Worm (Caenorhabditis elegans) whole organism, late embryonic: ENCODE measurements around the gene srw-135.

Source experiments
- K02D7.2 ChIP-seq: sonication (generic microtip); optimal IDR thresholded peaks from 2 replicates; lab custom pipeline; 2017; ENCODE audit warnings: mild to moderate bottlenecking, missing genetic modification characterization, missing compliant biosample characterization
- K09A11.1 ChIP-seq: sonication (generic microtip); optimal IDR thresholded peaks from 2 replicates; lab custom pipeline; 2017; ENCODE audit warnings: antibody characterized with exemption, mild to moderate bottlenecking, missing genetic modification characterization, missing compliant biosample characterization; ENCODE audit not compliant: insufficient read depth
- T23F11.4 ChIP-seq: fragments of 200-800 bp; sonication (Bioruptor generic); optimal IDR thresholded peaks from 2 replicates; lab custom pipeline; 2018; ENCODE audit warnings: mild to moderate bottlenecking, missing genetic modification characterization, missing compliant biosample characterization
- ahr-1 ChIP-seq: sonication (generic microtip); optimal IDR thresholded peaks from 2 replicates; lab custom pipeline; 2016; ENCODE audit warnings: missing genetic modification characterization, missing compliant biosample characterization
- ama-1 ChIP-seq: fragments of 150-350 bp; optimal IDR thresholded peaks from 2 replicates; lab custom pipeline; 2014
- ceh-18 ChIP-seq: sonication (generic microtip); optimal IDR thresholded peaks from 2 replicates; lab custom pipeline; 2016; ENCODE audit warnings: missing genetic modification characterization, missing compliant biosample characterization
- ceh-2 ChIP-seq: sonication (generic microtip); optimal IDR thresholded peaks from 2 replicates; lab custom pipeline; 2016; ENCODE audit warnings: missing genotype, missing genetic modification characterization, missing compliant biosample characterization
- ceh-22 ChIP-seq: sonication (generic microtip); optimal IDR thresholded peaks from 2 replicates; lab custom pipeline; 2017; ENCODE audit warnings: missing biosample characterization, missing genetic modification characterization
- ceh-30 ChIP-seq: fragments of 150-350 bp; optimal IDR thresholded peaks from 2 replicates; lab custom pipeline; 2014; ENCODE audit warnings: missing biosample characterization, missing genetic modification characterization
- ceh-31 ChIP-seq: sonication (generic microtip); optimal IDR thresholded peaks from 2 replicates; lab custom pipeline; 2016; ENCODE audit warnings: missing genetic modification characterization, missing compliant biosample characterization
- ceh-6 ChIP-seq: fragments of 200-800 bp; sonication (Bioruptor generic); optimal IDR thresholded peaks from 2 replicates; lab custom pipeline; 2018; ENCODE audit warnings: mild to moderate bottlenecking, missing genetic modification characterization, missing compliant biosample characterization
- ceh-9 ChIP-seq: sonication (generic microtip); optimal IDR thresholded peaks from 2 replicates; lab custom pipeline; 2016; ENCODE audit warnings: mild to moderate bottlenecking, missing genetic modification characterization, inconsistent platforms, missing compliant biosample characterization
- eyg-1 ChIP-seq: sonication (generic microtip); optimal IDR thresholded peaks from 2 replicates; lab custom pipeline; 2016; ENCODE audit warnings: missing genotype, missing genetic modification characterization, missing compliant biosample characterization
- fax-1 ChIP-seq: sonication (generic microtip); optimal IDR thresholded peaks from 2 replicates; lab custom pipeline; 2016; ENCODE audit warnings: missing genotype, missing genetic modification characterization, missing compliant biosample characterization
- fkh-10 ChIP-seq: fragments of 150-350 bp; optimal IDR thresholded peaks from 2 replicates; lab custom pipeline; 2014; ENCODE audit warnings: missing biosample characterization, missing genetic modification reagents, missing genetic modification characterization
- fkh-6 ChIP-seq: sonication (generic microtip); optimal IDR thresholded peaks from 2 replicates; lab custom pipeline; 2016; ENCODE audit warnings: missing genetic modification characterization, missing compliant biosample characterization
- gmeb-2 ChIP-seq: sonication (generic microtip); optimal IDR thresholded peaks from 2 replicates; lab custom pipeline; 2016; ENCODE audit warnings: missing genetic modification characterization, inconsistent platforms, missing compliant biosample characterization
- hlh-13 ChIP-seq: fragments of 200-800 bp; sonication (Bioruptor generic); optimal IDR thresholded peaks from 2 replicates; lab custom pipeline; 2018; ENCODE audit warnings: mild to moderate bottlenecking, missing genetic modification characterization, missing compliant biosample characterization
- hlh-30 ChIP-seq: sonication (generic microtip); optimal IDR thresholded peaks from 2 replicates; lab custom pipeline; 2017; ENCODE audit warnings: antibody characterized with exemption, missing genetic modification characterization, missing compliant biosample characterization; ENCODE audit not compliant: insufficient read depth
- hlh-6 ChIP-seq: sonication (generic microtip); optimal IDR thresholded peaks from 2 replicates; lab custom pipeline; 2016; ENCODE audit warnings: missing genotype, missing genetic modification characterization, missing compliant biosample characterization
- hlh-8 ChIP-seq: sonication (generic microtip); optimal IDR thresholded peaks from 2 replicates; lab custom pipeline; 2016; ENCODE audit warnings: missing genotype, missing genetic modification characterization, missing compliant biosample characterization
- lin-11 ChIP-seq: fragments of 200-800 bp; sonication (Bioruptor generic); optimal IDR thresholded peaks from 2 replicates; lab custom pipeline; 2018; ENCODE audit warnings: mild to moderate bottlenecking, missing genetic modification characterization, missing compliant biosample characterization
- nfya-1 ChIP-seq: sonication (generic microtip); optimal IDR thresholded peaks from 2 replicates; lab custom pipeline; 2017; ENCODE audit warnings: missing genetic modification characterization, mild to moderate bottlenecking, missing compliant biosample characterization, antibody characterized with exemption, moderate library complexity
- nhr-11 ChIP-seq: fragments of 150-350 bp; optimal IDR thresholded peaks from 2 replicates; lab custom pipeline; 2014; ENCODE audit warnings: missing biosample characterization, missing genetic modification characterization
- pat-9 ChIP-seq: fragments of 200-800 bp; sonication (Bioruptor generic); optimal IDR thresholded peaks from 2 replicates; lab custom pipeline; 2018; ENCODE audit warnings: mild to moderate bottlenecking, missing genetic modification characterization, moderate library complexity, missing compliant biosample characterization
- pax-1 ChIP-seq: fragments of 150-350 bp; optimal IDR thresholded peaks from 2 replicates; lab custom pipeline; 2014; ENCODE audit warnings: missing biosample characterization, missing genetic modification characterization
- pha-2 ChIP-seq: sonication (generic microtip); optimal IDR thresholded peaks from 2 replicates; lab custom pipeline; 2017; ENCODE audit warnings: mild to moderate bottlenecking, missing genetic modification characterization, missing compliant biosample characterization
- pqm-1 ChIP-seq: sonication (generic microtip); optimal IDR thresholded peaks from 2 replicates; lab custom pipeline; 2016; ENCODE audit warnings: missing genetic modification characterization, missing compliant biosample characterization
- ref-2 ChIP-seq: sonication (generic microtip); optimal IDR thresholded peaks from 2 replicates; lab custom pipeline; 2016; ENCODE audit warnings: missing genetic modification characterization, missing compliant biosample characterization
- rnt-1 ChIP-seq: sonication (generic microtip); optimal IDR thresholded peaks from 2 replicates; lab custom pipeline; 2016; ENCODE audit warnings: missing genetic modification characterization, missing compliant biosample characterization
- sdc-2 ChIP-seq: sonication (generic microtip); optimal IDR thresholded peaks from 2 replicates; lab custom pipeline; 2016; ENCODE audit warnings: missing genotype, missing genetic modification characterization, missing compliant biosample characterization
- sox-4 ChIP-seq: sonication (generic microtip); optimal IDR thresholded peaks from 2 replicates; lab custom pipeline; 2017; ENCODE audit warnings: mild to moderate bottlenecking, missing genetic modification characterization, inconsistent platforms, missing compliant biosample characterization
- unc-3 ChIP-seq, 2 experiments: fragments of 200-800 bp in 1 of 2; sonication (Bioruptor generic) in 1 of 2; sonication (generic microtip) in 1 of 2; conservative IDR thresholded peaks in 1 of 2; optimal IDR thresholded peaks in 1 of 2; 2 replicates each; pipeline versions ENCODE4 v1.3.6 to Lab custom; 2016 to 2022; ENCODE audit warnings: missing compliant biosample characterization in 2 of 2, missing genetic modification characterization in 2 of 2, missing genetic modification reagents in 1 of 2
- unc-42 ChIP-seq: sonication (generic microtip); optimal IDR thresholded peaks from 2 replicates; lab custom pipeline; 2016; ENCODE audit warnings: missing genotype, missing genetic modification characterization, missing compliant biosample characterization
- unc-55 ChIP-seq: sonication (generic microtip); optimal IDR thresholded peaks from 2 replicates; lab custom pipeline; 2017; ENCODE audit warnings: missing biosample characterization, missing genetic modification reagents, missing genetic modification characterization
- zip-5 ChIP-seq: sonication (generic microtip); optimal IDR thresholded peaks from 2 replicates; lab custom pipeline; 2016; ENCODE audit warnings: missing genetic modification characterization, missing compliant biosample characterization
- ztf-16 ChIP-seq: sonication (generic microtip); optimal IDR thresholded peaks from 2 replicates; lab custom pipeline; 2017; ENCODE audit warnings: missing genetic modification characterization, missing compliant biosample characterization

The srw-135 gene

DNA sequence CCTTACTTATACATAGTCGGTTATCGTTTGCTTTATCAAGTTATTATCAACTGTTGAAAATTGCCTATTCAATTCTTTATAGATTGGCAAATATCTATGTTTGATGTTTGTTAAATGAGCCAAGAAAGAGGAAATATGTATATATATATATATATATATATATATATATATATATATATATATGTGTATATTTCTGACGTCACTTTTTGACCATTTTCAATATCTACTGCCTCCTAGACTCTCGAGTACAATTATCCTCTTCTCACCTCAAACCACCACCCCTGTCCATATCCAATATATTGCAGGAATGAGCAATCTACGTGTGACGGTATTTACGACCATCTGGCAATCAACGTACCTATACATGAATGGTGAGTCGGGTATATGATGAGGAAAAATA, 33.5 kb upstream of the srw-135 start, which contains the start of gene F59D6.1:
F59D6.1 (plus strand) TSS at position 301 of the 400 bp plus-strand sequence.
- no peak for TF ChIP-seq lin-11 (tag; lab: Kevin White, UChicago)
- no peak for TF ChIP-seq ref-2 (tag; lab: Kevin White, UChicago)
- TF ChIP-seq ceh-30 (tag; lab: Kevin White, UChicago), result no peak
- peak; percentile 47 for TF ChIP-seq sdc-2 (tag; lab: Kevin White, UChicago)

DNA sequence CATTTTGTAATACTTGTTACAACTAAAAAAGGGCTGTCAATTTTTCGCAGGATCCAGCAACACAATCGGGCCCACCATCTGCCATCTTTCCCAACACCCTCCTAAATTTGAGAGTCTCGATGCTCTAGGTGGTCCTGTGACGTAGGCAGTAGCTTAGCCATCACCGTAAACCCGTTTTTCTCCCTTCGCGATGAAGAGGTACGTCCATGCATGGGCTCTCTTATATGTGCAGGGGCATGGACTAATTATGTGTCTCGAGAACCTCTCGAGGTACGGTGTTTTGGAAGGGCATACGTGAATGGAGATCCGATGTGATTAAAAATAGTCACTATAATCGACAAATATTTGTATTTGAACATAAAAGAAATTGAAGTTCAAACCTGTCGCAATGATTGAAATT, 29.6 kb upstream of the srw-135 start:
- peak; percentile 94 for TF ChIP-seq sdc-2 (tag; lab: Kevin White, UChicago)
- no peak for TF ChIP-seq ama-1 (lab: Kevin White, UChicago)

DNA sequence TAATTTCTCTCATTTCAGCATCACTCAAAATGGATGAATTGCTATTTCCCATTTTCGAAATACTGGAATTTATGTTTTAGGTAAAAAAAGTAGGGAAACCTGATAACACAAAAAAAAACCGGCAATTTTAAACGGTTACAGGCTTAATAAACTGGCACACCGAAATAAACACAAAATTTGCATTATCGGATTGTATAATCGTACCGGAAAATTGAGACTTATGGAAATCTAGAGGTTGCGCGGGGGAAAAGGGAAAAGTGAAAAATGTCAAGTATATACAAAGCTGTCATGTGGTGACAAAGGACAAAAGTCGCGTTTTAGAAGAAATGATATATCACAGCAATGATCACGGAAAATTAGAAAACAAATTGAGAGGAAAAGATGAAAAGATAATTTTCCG, 28.0 kb upstream of the srw-135 start, which contains the start of gene chpf-2:
chpf-2 (minus strand) TSS at position 101 of the 400 bp plus-strand sequence.
- TF ChIP-seq ama-1 (lab: Kevin White, UChicago) (no peak), pax-1 (no peak), K02D7.2 (tag; lab: Kevin White, UChicago) (no peak), K09A11.1 (no peak), ceh-6 (GFP tag; lab: Kevin White, UChicago) (no peak), ztf-16 (no peak), fax-1 (tag; lab: Kevin White, UChicago) (no peak), pat-9 (tag; lab: Kevin White, UChicago) (no peak), unc-55 (GFP tag; lab: Kevin White, UChicago) (no peak), ceh-30 (tag; lab: Kevin White, UChicago) (no peak), hlh-13 (GFP tag; lab: Kevin White, UChicago) (no peak), T23F11.4 (GFP tag; lab: Kevin White, UChicago) (no peak)

- TF ChIP-seq ceh-30 (tag; lab: Kevin White, UChicago), result no peak
- no peak for TF ChIP-seq ztf-16
- no peak for TF ChIP-seq sdc-2 (tag; lab: Kevin White, UChicago)
- no peak for TF ChIP-seq unc-55 (GFP tag; lab: Kevin White, UChicago)
- TF ChIP-seq nfya-1 (tag; lab: Kevin White, UChicago), result no peak
- no peak for TF ChIP-seq hlh-6 (tag; lab: Kevin White, UChicago)
- no peak for TF ChIP-seq sox-4
- TF ChIP-seq pqm-1 (tag; lab: Kevin White, UChicago), result no peak
- no peak for TF ChIP-seq rnt-1 (tag; lab: Kevin White, UChicago)
- no peak for TF ChIP-seq fkh-6 (tag; lab: Kevin White, UChicago)
These were observed 26.8 kb upstream of the srw-135 start for ce11 chrV:3038058-3038457.

ce11 chrV:3034236-3034635, 22.9 kb upstream of the srw-135 start, which contains the start of gene srw-8:
Gene srw-8, minus strand, starts transcription at chrV:3034336.
- TF ChIP-seq ceh-30 (tag; lab: Kevin White, UChicago) (no peak), zip-5 (tag; lab: Kevin White, UChicago) (no peak), nfya-1 (tag; lab: Kevin White, UChicago) (no peak), unc-42 (tag; lab: Kevin White, UChicago) (no peak), unc-55 (GFP tag; lab: Kevin White, UChicago) (no peak), pha-2 (no peak), sox-4 (no peak), ceh-9 (tag; lab: Kevin White, UChicago) (no peak), hlh-6 (tag; lab: Kevin White, UChicago) (no peak), ama-1 (lab: Kevin White, UChicago) (no peak), ahr-1 (tag; lab: Kevin White, UChicago) (no peak), ceh-18 (tag; lab: Kevin White, UChicago) (no peak), fkh-10 (no peak)

DNA sequence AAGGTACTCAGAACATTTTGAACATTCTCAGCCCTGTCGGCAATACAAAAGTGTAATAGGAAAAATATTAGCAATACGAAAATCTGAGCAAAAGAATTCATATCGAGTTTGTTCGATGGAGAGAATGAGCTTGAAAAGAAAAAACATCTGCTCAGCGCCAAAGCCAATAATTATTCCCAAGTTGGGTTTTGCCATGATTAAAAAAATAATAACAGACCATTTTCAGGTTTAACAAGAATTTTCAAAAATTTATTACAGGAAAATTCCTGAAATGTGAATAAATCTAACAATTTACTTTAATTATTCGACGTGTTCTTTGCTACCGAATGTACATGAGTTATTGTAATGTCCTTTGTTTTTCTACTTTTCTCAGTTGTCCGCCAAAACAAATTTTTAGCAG, 21.0 kb upstream of the srw-135 start, which contains the start of gene irld-38:
irld-38 (minus strand) TSS at position 101 of the 400 bp plus-strand sequence.
- TF ChIP-seq ceh-31 (tag; lab: Kevin White, UChicago) (no peak), nhr-11 (tag; lab: Kevin White, UChicago) (no peak), K02D7.2 (tag; lab: Kevin White, UChicago) (no peak), eyg-1 (tag; lab: Kevin White, UChicago) (no peak), ceh-2 (tag; lab: Kevin White, UChicago) (no peak), hlh-8 (tag; lab: Kevin White, UChicago) (no peak), hlh-30 (tag; lab: Kevin White, UChicago) (no peak), gmeb-2 (no peak), pax-1 (no peak), ceh-22 (no peak), unc-3 (GFP tag; conservative IDR thresholded peaks at IDR 0.05; lab: Robert Waterston, UW) (no peak), unc-3 (tag; optimal IDR thresholded peaks at IDR 0.05; lab: Kevin White, UChicago) (no peak), nfya-1 (tag; lab: Kevin White, UChicago) (no peak), K09A11.1 (no peak), lin-11 (tag; lab: Kevin White, UChicago) (no peak), pat-9 (tag; lab: Kevin White, UChicago) (no peak), ref-2 (tag; lab: Kevin White, UChicago) (no peak), ceh-30 (tag; lab: Kevin White, UChicago) (no peak)
